Fruit fly (Drosophila melanogaster): ENCODE data around the gene Nepl8.

The Nepl8 gene

dm6 chr2L:16534174-16534835, 46.4 kb downstream of the Nepl8 start (continued):
- TF ChIP-seq C15 (GFP tag; IDR thresholded peaks at IDR 0.05) (no peak), Dll (GFP tag; IDR thresholded peaks at IDR 0.05; ENCODE audit: partially characterized antibody) (no peak)

- TF ChIP-seq CG6272 (GFP tag; IDR thresholded peaks at IDR 0.05): no peak
- peak; percentile 68 for TF ChIP-seq chn (GFP tag; optimal IDR thresholded peaks at IDR 0.05)
- no peak for TF ChIP-seq CG4328 (GFP tag; optimal IDR thresholded peaks at IDR 0.05)
- peak; percentile 70 for TF ChIP-seq Xbp1 (GFP tag; optimal IDR thresholded peaks at IDR 0.05)
- TF ChIP-seq CG13123 (GFP tag; optimal IDR thresholded peaks at IDR 0.05): no peak
- no peak for TF ChIP-seq nom (GFP tag; optimal IDR thresholded peaks at IDR 0.05)
- TF ChIP-seq Bteb2 (GFP tag; optimal IDR thresholded peaks at IDR 0.05): peak; percentile 73
- TF ChIP-seq CG14710 (tag; optimal IDR thresholded peaks at IDR 0.05): peak; percentile 34
- TF ChIP-seq eve (GFP tag; optimal IDR thresholded peaks at IDR 0.05): peak in 1 of 2 experiments; percentile 93
- TF ChIP-seq CG14965 (GFP tag; optimal IDR thresholded peaks at IDR 0.05; ENCODE audit: borderline replicate concordance): no peak
- TF ChIP-seq ttk (GFP tag; IDR thresholded peaks at IDR 0.05): no peak
- peak; percentile 41 for TF ChIP-seq CG17568 (GFP tag; optimal IDR thresholded peaks at IDR 0.05)
- peak; percentile 71 for TF ChIP-seq al (GFP tag; IDR thresholded peaks at IDR 0.05)
- peak; percentile 68 for TF ChIP-seq tx (GFP tag; optimal IDR thresholded peaks at IDR 0.05)
- TF ChIP-seq exex (tag; optimal IDR thresholded peaks at IDR 0.05): peak; percentile 45
- TF ChIP-seq CG13894 (tag; optimal IDR thresholded peaks at IDR 0.05): peak; percentile 50
- TF ChIP-seq Ada2b (GFP tag; IDR thresholded peaks at IDR 0.05): no peak
- peak; percentile 69 to 71 for TF ChIP-seq Pdp1 (GFP tag; optimal IDR thresholded peaks at IDR 0.05)
- TF ChIP-seq Camta (GFP tag; optimal IDR thresholded peaks at IDR 0.05): peak; percentile 67
- peak; percentile 53 for TF ChIP-seq CG4854 (GFP tag; optimal IDR thresholded peaks at IDR 0.05)
- peak; percentile 60 for TF ChIP-seq Usf (GFP tag; optimal IDR thresholded peaks at IDR 0.05)
- no peak for TF ChIP-seq trem (tag; optimal IDR thresholded peaks at IDR 0.05)
- no peak for TF ChIP-seq Dfd (GFP tag; optimal IDR thresholded peaks at IDR 0.05)
- peak; percentile 75 for TF ChIP-seq Max (GFP tag; optimal IDR thresholded peaks at IDR 0.05)
- no peak for TF ChIP-seq Sin3A (optimal IDR thresholded peaks at IDR 0.05)
- TF ChIP-seq CG11504 (tag; optimal IDR thresholded peaks at IDR 0.05): peak; percentile 86
- TF ChIP-seq CG6254 (GFP tag; optimal IDR thresholded peaks at IDR 0.05): no peak
- TF ChIP-seq HmgD (GFP tag; optimal IDR thresholded peaks at IDR 0.05): no peak
- no peak for TF ChIP-seq psq (GFP tag; optimal IDR thresholded peaks at IDR 0.05)
- peak; percentile 59 for TF ChIP-seq slp2 (GFP tag; optimal IDR thresholded peaks at IDR 0.05)
- TF ChIP-seq Dp (GFP tag; optimal IDR thresholded peaks at IDR 0.05): no peak
- TF ChIP-seq CG34224 (GFP tag; IDR thresholded peaks at IDR 0.05; ENCODE audit: partially characterized antibody): no peak
- TF ChIP-seq CG10267 (tag; optimal IDR thresholded peaks at IDR 0.05): peak; percentile 42
- TF ChIP-seq CG7963 (GFP tag; IDR thresholded peaks at IDR 0.05; ENCODE audit: partially characterized antibody): no peak
- TF ChIP-seq Atf3 (GFP tag; optimal IDR thresholded peaks at IDR 0.05): peak; percentile 49
- no peak for TF ChIP-seq CG15696 (tag; optimal IDR thresholded peaks at IDR 0.05)
- TF ChIP-seq Ptx1 (GFP tag; IDR thresholded peaks at IDR 0.05): peak; percentile 66
- TF ChIP-seq gro (GFP tag; optimal IDR thresholded peaks at IDR 0.05): peak; percentile 82
- TF ChIP-seq bigmax (GFP tag; optimal IDR thresholded peaks at IDR 0.05): no peak
- no peak for TF ChIP-seq btn (GFP tag; optimal IDR thresholded peaks at IDR 0.05)
- peak; percentile 83 for TF ChIP-seq CG9609 (GFP tag; optimal IDR thresholded peaks at IDR 0.05)
- peak; percentile 73 for TF ChIP-seq tio (GFP tag; optimal IDR thresholded peaks at IDR 0.05)
- TF ChIP-seq CG1233 (GFP tag; optimal IDR thresholded peaks at IDR 0.05): peak; percentile 60
- TF ChIP-seq CG12769 (tag; optimal IDR thresholded peaks at IDR 0.05): peak; percentile 84
- peak; percentile 61 for TF ChIP-seq cwo (GFP tag; optimal IDR thresholded peaks at IDR 0.05)
- no peak for TF ChIP-seq seq (GFP tag; IDR thresholded peaks at IDR 0.05)
Observed at dm6 chr2L:16535071-16535581, 47.2 kb downstream of the Nepl8 start.

All from whole organism, embryonic.